Worm (Caenorhabditis elegans) whole organism, L1 larva: ENCODE measurements around the gene F40F8.5.

ENCODE experiments used
- C34B4.2 ChIP-seq: sonication (generic microtip); optimal IDR thresholded peaks from 2 replicates; lab custom pipeline; 2017; ENCODE audit warnings: mild to moderate bottlenecking, missing genetic modification characterization, missing compliant biosample characterization
- F16B12.6 ChIP-seq: fragments of 150-350 bp; optimal IDR thresholded peaks from 2 replicates; lab custom pipeline; 2014; ENCODE audit warnings: missing biosample characterization, missing genetic modification characterization
- Y116A8C.19 ChIP-seq: sonication (generic microtip); optimal IDR thresholded peaks from 2 replicates; lab custom pipeline; 2016; ENCODE audit warnings: missing compliant biosample characterization, missing genetic modification characterization, borderline replicate concordance
- aha-1 ChIP-seq: fragments of 150-350 bp; optimal IDR thresholded peaks from 2 replicates; lab custom pipeline; 2014; ENCODE audit warnings: missing biosample characterization, missing genetic modification characterization
- alr-1 ChIP-seq: fragments of 200-800 bp; sonication (Bioruptor generic); optimal IDR thresholded peaks from 2 replicates; lab custom pipeline; 2018; ENCODE audit warnings: borderline replicate concordance, mild to moderate bottlenecking, missing genetic modification characterization, missing compliant biosample characterization
- ama-1 ChIP-seq: fragments of 150-350 bp; optimal IDR thresholded peaks from 2 replicates; lab custom pipeline; 2014
- blmp-1 ChIP-seq: fragments of 150-350 bp; optimal IDR thresholded peaks from 2 replicates; lab custom pipeline; 2014; ENCODE audit warnings: missing biosample characterization, missing genetic modification characterization
- ceh-63 ChIP-seq: fragments of 200-800 bp; sonication (Bioruptor generic); optimal IDR thresholded peaks from 2 replicates; lab custom pipeline; 2018; ENCODE audit warnings: mild to moderate bottlenecking, missing genetic modification characterization, missing compliant biosample characterization
- ceh-82 ChIP-seq, 3 experiments: fragments of 150-350 bp in 1 of 3; sonication (generic microtip) in 2 of 3; optimal IDR thresholded peaks; 2 replicates each; lab custom pipeline; 2014 to 2017; ENCODE audit warnings: missing biosample characterization in 3 of 3, missing genetic modification characterization in 3 of 3
- ces-1 ChIP-seq: fragments of 150-350 bp; optimal IDR thresholded peaks from 2 replicates; lab custom pipeline; 2014; ENCODE audit warnings: missing biosample characterization, missing genetic modification reagents, missing genetic modification characterization
- dpl-1 ChIP-seq, 3 experiments: fragments of 150-350 bp in 2 of 3; sonication (generic microtip) in 1 of 3; optimal IDR thresholded peaks; 2 replicates each; lab custom pipeline; 2014 to 2017; ENCODE audit warnings: missing biosample characterization in 3 of 3, missing genetic modification characterization in 3 of 3, missing genetic modification reagents in 3 of 3
- efl-1 ChIP-seq, 4 experiments: fragments of 150-350 bp; optimal IDR thresholded peaks in 3 of 4; peaks in 1 of 4; 1 replicate in 1 of 4; 2 replicates in 3 of 4; lab custom pipeline; 2014; ENCODE audit warnings: missing biosample characterization in 2 of 4, missing genetic modification characterization in 2 of 4, missing genetic modification reagents in 2 of 4
- egl-13 ChIP-seq: sonication (generic microtip); optimal IDR thresholded peaks from 2 replicates; lab custom pipeline; 2016; ENCODE audit warnings: missing genotype, missing genetic modification reagents, missing genetic modification characterization, missing compliant biosample characterization
- egl-27 ChIP-seq, 2 experiments: fragments of 150-350 bp in 1 of 2; sonication (generic microtip); optimal IDR thresholded peaks; 3 replicates each; lab custom pipeline; 2017 to 2018; ENCODE audit warnings: missing biosample characterization in 2 of 2, missing genetic modification characterization in 2 of 2, missing genetic modification reagents in 2 of 2
- elt-2 ChIP-seq: sonication (generic microtip); optimal IDR thresholded peaks from 2 replicates; lab custom pipeline; 2016; ENCODE audit warnings: missing genetic modification characterization, mild to moderate bottlenecking, inconsistent platforms, missing compliant biosample characterization, missing genetic modification reagents
- fkh-10 ChIP-seq: sonication (generic microtip); optimal IDR thresholded peaks from 2 replicates; lab custom pipeline; 2017; ENCODE audit warnings: missing biosample characterization, missing genetic modification reagents, missing genetic modification characterization
- fkh-4 ChIP-seq: sonication (generic microtip); optimal IDR thresholded peaks from 2 replicates; lab custom pipeline; 2016; ENCODE audit warnings: missing compliant biosample characterization, missing genetic modification characterization, borderline replicate concordance
- fos-1 ChIP-seq: fragments of 150-350 bp; optimal IDR thresholded peaks from 2 replicates; lab custom pipeline; 2014; ENCODE audit warnings: missing biosample characterization, missing genetic modification characterization
- hlh-17 ChIP-seq: fragments of 200-800 bp; sonication (Bioruptor generic); optimal IDR thresholded peaks from 2 replicates; lab custom pipeline; 2018; ENCODE audit warnings: missing genetic modification characterization, mild to moderate bottlenecking, missing compliant biosample characterization, moderate library complexity, borderline replicate concordance
- hlh-4 ChIP-seq: sonication (generic microtip); optimal IDR thresholded peaks from 2 replicates; lab custom pipeline; 2016; ENCODE audit warnings: mild to moderate bottlenecking, missing genetic modification characterization, missing compliant biosample characterization
- irx-1 ChIP-seq: sonication (generic microtip); optimal IDR thresholded peaks from 2 replicates; lab custom pipeline; 2016; ENCODE audit warnings: missing genetic modification characterization, missing compliant biosample characterization
- isw-1 ChIP-seq: fragments of 200-800 bp; sonication (Bioruptor generic); IDR thresholded peaks from 2 replicates; pipeline ENCODE4 v1.3.6; 2022; ENCODE audit warnings: missing genetic modification characterization, missing compliant biosample characterization
- jun-1 ChIP-seq: fragments of 150-350 bp; optimal IDR thresholded peaks from 2 replicates; lab custom pipeline; 2014; ENCODE audit warnings: missing biosample characterization, missing genetic modification reagents, missing genetic modification characterization
- lin-14 ChIP-seq: fragments of 200-800 bp; sonication (Bioruptor generic); optimal IDR thresholded peaks from 2 replicates; lab custom pipeline; 2018; ENCODE audit warnings: mild to moderate bottlenecking, missing genetic modification characterization, moderate library complexity, missing compliant biosample characterization
- lin-15B ChIP-seq: fragments of 150-350 bp; sonication (generic microtip); optimal IDR thresholded peaks from 3 replicates; lab custom pipeline; 2014; ENCODE audit warnings: missing biosample characterization, missing genetic modification characterization
- lin-35 ChIP-seq, 2 experiments: fragments of 150-350 bp; optimal IDR thresholded peaks; 2 replicates each; lab custom pipeline; 2014; ENCODE audit warnings: missing biosample characterization in 2 of 2, missing genetic modification characterization in 2 of 2, missing genetic modification reagents in 2 of 2
- lin-39 ChIP-seq: fragments of 150-350 bp; optimal IDR thresholded peaks from 2 replicates; lab custom pipeline; 2014; ENCODE audit warnings: missing biosample characterization, missing genetic modification reagents, missing genetic modification characterization
- lsy-2 ChIP-seq, 2 experiments: fragments of 150-350 bp; optimal IDR thresholded peaks; 2 replicates each; lab custom pipeline; 2014; ENCODE audit warnings: missing biosample characterization in 2 of 2, missing genetic modification characterization in 2 of 2
- mab-9 ChIP-seq: fragments of 200-800 bp; sonication (Bioruptor generic); IDR thresholded peaks from 2 replicates; pipeline ENCODE4 v1.3.6; 2022; ENCODE audit warnings: missing genetic modification reagents, missing genetic modification characterization, missing compliant biosample characterization
- mdl-1 ChIP-seq, 2 experiments: fragments of 150-350 bp; optimal IDR thresholded peaks; 2 replicates each; lab custom pipeline; 2014 to 2017; ENCODE audit warnings: missing biosample characterization in 2 of 2, missing genetic modification characterization in 2 of 2, inconsistent platforms in 1 of 2
- mef-2 ChIP-seq: fragments of 150-350 bp; optimal IDR thresholded peaks from 2 replicates; lab custom pipeline; 2014; ENCODE audit warnings: missing biosample characterization, missing genetic modification characterization
- mep-1 ChIP-seq: fragments of 150-350 bp; optimal IDR thresholded peaks from 2 replicates; lab custom pipeline; 2014; ENCODE audit warnings: missing biosample characterization, missing genetic modification characterization
- nhr-11 ChIP-seq: fragments of 150-350 bp; optimal IDR thresholded peaks from 2 replicates; lab custom pipeline; 2014; ENCODE audit warnings: missing biosample characterization, missing genetic modification characterization
- nhr-19 ChIP-seq: fragments of 200-800 bp; sonication (Bioruptor generic); conservative IDR thresholded peaks from 2 replicates; pipeline ENCODE4 v1.3.6; 2022; ENCODE audit warnings: missing genetic modification characterization, missing compliant biosample characterization
- nhr-237 ChIP-seq: fragments of 150-350 bp; optimal IDR thresholded peaks from 2 replicates; lab custom pipeline; 2014; ENCODE audit warnings: missing biosample characterization, missing genetic modification characterization
- nhr-47 ChIP-seq: sonication (generic microtip); optimal IDR thresholded peaks from 2 replicates; lab custom pipeline; 2016; ENCODE audit warnings: mild to moderate bottlenecking, missing genetic modification characterization, moderate library complexity, missing compliant biosample characterization
- nhr-77 ChIP-seq: fragments of 150-350 bp; optimal IDR thresholded peaks from 2 replicates; lab custom pipeline; 2014; ENCODE audit warnings: missing biosample characterization, missing genetic modification characterization
- nhr-84 ChIP-seq: sonication (generic microtip); optimal IDR thresholded peaks from 2 replicates; lab custom pipeline; 2017; ENCODE audit warnings: missing biosample characterization, missing genetic modification characterization
- pax-3 ChIP-seq: fragments of 200-800 bp; sonication (Bioruptor generic); optimal IDR thresholded peaks from 2 replicates; lab custom pipeline; 2018; ENCODE audit warnings: mild to moderate bottlenecking, missing genetic modification characterization, moderate library complexity, missing compliant biosample characterization
- pqm-1 ChIP-seq: sonication (generic microtip); optimal IDR thresholded peaks from 3 replicates; lab custom pipeline; 2017; ENCODE audit warnings: missing biosample characterization, missing genetic modification characterization
- rnt-1 ChIP-seq: sonication (generic microtip); optimal IDR thresholded peaks from 2 replicates; lab custom pipeline; 2016; ENCODE audit warnings: mild to moderate bottlenecking, missing genetic modification characterization, moderate library complexity, missing compliant biosample characterization
- snpc-4 ChIP-seq: fragments of 150-350 bp; optimal IDR thresholded peaks from 2 replicates; lab custom pipeline; 2014; ENCODE audit warnings: missing biosample characterization, missing genetic modification characterization
- snu-23 ChIP-seq: sonication (generic microtip); optimal IDR thresholded peaks from 2 replicates; lab custom pipeline; 2016; ENCODE audit warnings: missing genetic modification characterization, missing compliant biosample characterization
- sox-4 ChIP-seq: sonication (generic microtip); optimal IDR thresholded peaks from 2 replicates; lab custom pipeline; 2016; ENCODE audit warnings: missing genetic modification characterization, missing compliant biosample characterization
- sup-37 ChIP-seq: fragments of 200-800 bp; sonication (Bioruptor generic); optimal IDR thresholded peaks from 2 replicates; lab custom pipeline; 2018; ENCODE audit warnings: mild to moderate bottlenecking, missing genetic modification characterization, missing compliant biosample characterization
- swsn-7 ChIP-seq: sonication (generic microtip); optimal IDR thresholded peaks from 2 replicates; lab custom pipeline; 2016; ENCODE audit warnings: missing genetic modification characterization, missing compliant biosample characterization
- tlp-1 ChIP-seq: fragments of 150-350 bp; optimal IDR thresholded peaks from 2 replicates; lab custom pipeline; 2014; ENCODE audit warnings: missing biosample characterization, missing genetic modification characterization
- unc-130 ChIP-seq: fragments of 150-350 bp; optimal IDR thresholded peaks from 2 replicates; lab custom pipeline; 2017; ENCODE audit warnings: missing biosample characterization, missing genetic modification characterization, inconsistent platforms
- unc-98 ChIP-seq: fragments of 200-800 bp; sonication (Bioruptor generic); IDR thresholded peaks from 2 replicates; pipeline ENCODE4 v1.3.6; 2022; ENCODE audit warnings: missing genetic modification characterization, missing compliant biosample characterization
- xbp-1 ChIP-seq: sonication (generic microtip); optimal IDR thresholded peaks from 2 replicates; lab custom pipeline; 2016; ENCODE audit warnings: missing genetic modification characterization, missing compliant biosample characterization
- zip-4 ChIP-seq: fragments of 200-800 bp; sonication (Bioruptor generic); optimal IDR thresholded peaks from 2 replicates; lab custom pipeline; 2018; ENCODE audit warnings: mild to moderate bottlenecking, missing genetic modification characterization, moderate library complexity, missing compliant biosample characterization

F40F8.5 gene

DNA sequence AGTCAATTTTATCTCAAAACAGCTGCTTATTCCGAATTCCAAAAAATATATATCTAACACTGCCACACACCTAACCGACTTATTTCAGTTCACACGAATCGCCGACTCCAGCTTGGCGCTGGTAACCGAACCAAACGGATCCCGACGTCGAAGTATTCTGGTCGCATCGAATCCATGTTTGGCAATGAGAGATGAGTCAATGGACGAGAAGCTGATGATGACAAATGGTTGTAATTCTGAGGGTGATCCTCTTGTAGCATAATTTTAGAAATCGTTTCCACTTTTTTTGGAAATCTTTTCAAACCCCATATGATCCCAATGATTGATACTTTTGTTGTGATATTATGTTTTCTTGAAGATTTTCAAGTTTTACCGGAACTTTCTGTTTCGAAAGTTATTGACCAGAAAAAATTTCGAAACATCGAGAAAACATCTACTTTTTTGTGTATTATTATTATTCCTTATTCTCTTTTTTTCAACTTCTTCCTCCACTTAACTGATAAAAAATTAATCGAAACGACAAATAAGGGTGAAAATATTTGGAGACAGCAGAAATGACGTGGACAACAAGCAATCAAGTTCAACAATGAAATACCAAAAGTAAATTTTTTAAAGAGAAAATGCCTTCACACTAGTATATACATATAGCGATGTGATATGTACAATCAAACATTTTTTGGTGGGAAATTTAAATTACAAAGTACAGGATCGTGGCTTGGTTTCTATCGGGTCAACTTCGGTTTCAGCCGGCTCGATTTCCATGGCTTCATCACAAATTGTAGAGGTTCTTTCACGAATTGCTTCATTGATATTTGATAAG is 15.3 kb upstream of the F40F8.5 start:
- TF ChIP-seq lin-39 (no peak), xbp-1 (tag; lab: Kevin White, UChicago) (no peak), nhr-237 (tag; lab: Kevin White, UChicago) (no peak), nhr-19 (no peak), sup-37 (GFP tag; lab: Kevin White, UChicago) (no peak), ceh-63 (GFP tag; lab: Kevin White, UChicago) (no peak), hlh-4 (tag; lab: Kevin White, UChicago) (no peak), dpl-1 (GFP tag; optimal IDR thresholded peaks at IDR 0.05; lab: Kevin White, UChicago) (no peak), ces-1 (GFP tag; lab: Kevin White, UChicago) (no peak), mdl-1 (tag; optimal IDR thresholded peaks at IDR 0.05; lab: Kevin White, UChicago) (no peak), mef-2 (tag; lab: Kevin White, UChicago) (no peak), sox-4 (no peak), alr-1 (tag; lab: Kevin White, UChicago) (no peak), F16B12.6 (tag; lab: Kevin White, UChicago) (no peak), efl-1 (optimal IDR thresholded peaks at IDR 0.05; lab: Kevin White, UChicago) (no peak), efl-1 (GFP tag; optimal IDR thresholded peaks at IDR 0.05 in 1 of 2; lab: Kevin White, UChicago) (no peak), Y116A8C.19 (no peak), fos-1 (tag; lab: Kevin White, UChicago) (no peak), egl-13 (no peak), nhr-47 (no peak), irx-1 (no peak), snu-23 (GFP tag; lab: Kevin White, UChicago) (no peak), isw-1 (GFP tag; lab: Robert Waterston, UW) (no peak), nhr-84 (tag; lab: Kevin White, UChicago) (no peak), jun-1 (tag; lab: Kevin White, UChicago) (peak; percentile 56), aha-1 (tag; lab: Kevin White, UChicago) (no peak), unc-98 (no peak), fkh-10 (GFP tag; lab: Kevin White, UChicago) (no peak), unc-130 (tag; lab: Kevin White, UChicago) (no peak), zip-4 (GFP tag; lab: Kevin White, UChicago) (no peak), snpc-4 (tag; lab: Kevin White, UChicago) (no peak), egl-27 (tag; optimal IDR thresholded peaks at IDR 0.05; lab: Kevin White, UChicago) (no peak), lin-35 (GFP tag; optimal IDR thresholded peaks at IDR 0.05; lab: Kevin White, UChicago) (peak in 1 of 2 experiments; percentile 62), C34B4.2 (tag; lab: Kevin White, UChicago) (no peak), lsy-2 (tag; optimal IDR thresholded peaks at IDR 0.05; lab: Kevin White, UChicago) (no peak), nhr-11 (tag; lab: Kevin White, UChicago) (no peak), lin-15B (tag; lab: Kevin White, UChicago) (no peak), mab-9 (GFP tag; lab: Robert Waterston, UW) (no peak), nhr-77 (no peak), tlp-1 (tag; lab: Kevin White, UChicago) (no peak), ama-1 (lab: Kevin White, UChicago) (peak; percentile 67), pax-3 (no peak), swsn-7 (tag; lab: Kevin White, UChicago) (no peak), elt-2 (tag; lab: Kevin White, UChicago) (peak; percentile 60), pqm-1 (tag; lab: Kevin White, UChicago) (no peak), hlh-17 (GFP tag; lab: Kevin White, UChicago) (no peak), mep-1 (tag; lab: Kevin White, UChicago) (no peak), rnt-1 (tag; lab: Kevin White, UChicago) (no peak), fkh-4 (tag; lab: Kevin White, UChicago) (no peak), lin-14 (no peak), blmp-1 (tag; lab: Kevin White, UChicago) (no peak), ceh-82 (tag; optimal IDR thresholded peaks at IDR 0.05; lab: Kevin White, UChicago) (no peak)
